Worm (Caenorhabditis elegans) whole organism, L3 larva: ENCODE data around the gene moa-1.

Experiments used
- ceh-82 ChIP-seq: fragments of 150-350 bp; optimal IDR thresholded peaks from 2 replicates; lab custom pipeline; 2014; ENCODE audit warnings: missing biosample characterization, missing genetic modification characterization
- fkh-2 ChIP-seq: fragments of 150-350 bp; optimal IDR thresholded peaks from 2 replicates; lab custom pipeline; 2014; ENCODE audit warnings: missing biosample characterization, missing genetic modification reagents, missing genetic modification characterization
- fos-1 ChIP-seq: fragments of 150-350 bp; optimal IDR thresholded peaks from 2 replicates; lab custom pipeline; 2014; ENCODE audit warnings: missing biosample characterization, missing genetic modification characterization
- pha-4 ChIP-seq: fragments of 150-350 bp; optimal IDR thresholded peaks from 2 replicates; lab custom pipeline; 2014; ENCODE audit warnings: missing biosample characterization, missing genetic modification reagents, missing genetic modification characterization
- zag-1 ChIP-seq: fragments of 150-350 bp; optimal IDR thresholded peaks from 2 replicates; lab custom pipeline; 2014; ENCODE audit warnings: missing biosample characterization, missing genetic modification characterization

- TF ChIP-seq ceh-82 (no peak), fos-1 (tag; lab: Kevin White, UChicago) (no peak), zag-1 (tag; lab: Kevin White, UChicago) (no peak), fkh-2 (tag; lab: Kevin White, UChicago) (no peak), pha-4 (no peak)
These were observed 30.7 kb downstream of the moa-1 start for ce11 chrIII:1938712-1939624.
